Worm (Caenorhabditis elegans) whole organism, L1 larva: ENCODE data around the gene F42E8.1.

Experiments used
- C04F5.9 ChIP-seq: sonication (generic microtip); optimal IDR thresholded peaks from 2 replicates; lab custom pipeline; 2016; ENCODE audit warnings: missing genetic modification characterization, missing compliant biosample characterization
- Y116A8C.19 ChIP-seq: sonication (generic microtip); optimal IDR thresholded peaks from 2 replicates; lab custom pipeline; 2016; ENCODE audit warnings: missing compliant biosample characterization, missing genetic modification characterization, borderline replicate concordance
- alr-1 ChIP-seq: fragments of 200-800 bp; sonication (Bioruptor generic); optimal IDR thresholded peaks from 2 replicates; lab custom pipeline; 2018; ENCODE audit warnings: borderline replicate concordance, mild to moderate bottlenecking, missing genetic modification characterization, missing compliant biosample characterization
- aly-2 ChIP-seq: fragments of 150-350 bp; optimal IDR thresholded peaks from 2 replicates; lab custom pipeline; 2014; ENCODE audit warnings: missing biosample characterization, missing genetic modification characterization
- ceh-63 ChIP-seq: fragments of 200-800 bp; sonication (Bioruptor generic); optimal IDR thresholded peaks from 2 replicates; lab custom pipeline; 2018; ENCODE audit warnings: mild to moderate bottlenecking, missing genetic modification characterization, missing compliant biosample characterization
- ceh-8 ChIP-seq: fragments of 200-800 bp; sonication (Bioruptor generic); optimal IDR thresholded peaks from 2 replicates; lab custom pipeline; 2018; ENCODE audit warnings: mild to moderate bottlenecking, missing genetic modification characterization, moderate library complexity, missing compliant biosample characterization
- ceh-90 ChIP-seq: sonication (generic microtip); optimal IDR thresholded peaks from 2 replicates; lab custom pipeline; 2016; ENCODE audit warnings: missing genetic modification characterization, missing compliant biosample characterization
- dpl-1 ChIP-seq, 3 experiments: fragments of 150-350 bp in 2 of 3; sonication (generic microtip) in 1 of 3; optimal IDR thresholded peaks; 2 replicates each; lab custom pipeline; 2014 to 2017; ENCODE audit warnings: missing biosample characterization in 3 of 3, missing genetic modification characterization in 3 of 3, missing genetic modification reagents in 3 of 3
- dsc-1 ChIP-seq: sonication (generic microtip); optimal IDR thresholded peaks from 2 replicates; lab custom pipeline; 2016; ENCODE audit warnings: mild to moderate bottlenecking, missing genetic modification characterization, missing compliant biosample characterization
- efl-1 ChIP-seq, 4 experiments: fragments of 150-350 bp; optimal IDR thresholded peaks in 3 of 4; peaks in 1 of 4; 1 replicate in 1 of 4; 2 replicates in 3 of 4; lab custom pipeline; 2014; ENCODE audit warnings: missing biosample characterization in 2 of 4, missing genetic modification characterization in 2 of 4, missing genetic modification reagents in 2 of 4
- egl-13 ChIP-seq: sonication (generic microtip); optimal IDR thresholded peaks from 2 replicates; lab custom pipeline; 2016; ENCODE audit warnings: missing genotype, missing genetic modification reagents, missing genetic modification characterization, missing compliant biosample characterization
- elt-2 ChIP-seq: sonication (generic microtip); optimal IDR thresholded peaks from 2 replicates; lab custom pipeline; 2016; ENCODE audit warnings: missing genetic modification characterization, mild to moderate bottlenecking, inconsistent platforms, missing compliant biosample characterization, missing genetic modification reagents
- fkh-10 ChIP-seq: sonication (generic microtip); optimal IDR thresholded peaks from 2 replicates; lab custom pipeline; 2017; ENCODE audit warnings: missing biosample characterization, missing genetic modification reagents, missing genetic modification characterization
- fkh-8 ChIP-seq: sonication (generic microtip); optimal IDR thresholded peaks from 2 replicates; lab custom pipeline; 2016; ENCODE audit warnings: mild to moderate bottlenecking, missing genetic modification characterization, missing compliant biosample characterization
- fos-1 ChIP-seq: fragments of 150-350 bp; optimal IDR thresholded peaks from 2 replicates; lab custom pipeline; 2014; ENCODE audit warnings: missing biosample characterization, missing genetic modification characterization
- hlh-17 ChIP-seq: fragments of 200-800 bp; sonication (Bioruptor generic); optimal IDR thresholded peaks from 2 replicates; lab custom pipeline; 2018; ENCODE audit warnings: missing genetic modification characterization, mild to moderate bottlenecking, missing compliant biosample characterization, moderate library complexity, borderline replicate concordance
- irx-1 ChIP-seq: sonication (generic microtip); optimal IDR thresholded peaks from 2 replicates; lab custom pipeline; 2016; ENCODE audit warnings: missing genetic modification characterization, missing compliant biosample characterization
- isw-1 ChIP-seq: fragments of 200-800 bp; sonication (Bioruptor generic); IDR thresholded peaks from 2 replicates; pipeline ENCODE4 v1.3.6; 2022; ENCODE audit warnings: missing genetic modification characterization, missing compliant biosample characterization
- jun-1 ChIP-seq: fragments of 150-350 bp; optimal IDR thresholded peaks from 2 replicates; lab custom pipeline; 2014; ENCODE audit warnings: missing biosample characterization, missing genetic modification reagents, missing genetic modification characterization
- lin-14 ChIP-seq: fragments of 200-800 bp; sonication (Bioruptor generic); optimal IDR thresholded peaks from 2 replicates; lab custom pipeline; 2018; ENCODE audit warnings: mild to moderate bottlenecking, missing genetic modification characterization, moderate library complexity, missing compliant biosample characterization
- lin-15B ChIP-seq: fragments of 150-350 bp; sonication (generic microtip); optimal IDR thresholded peaks from 3 replicates; lab custom pipeline; 2014; ENCODE audit warnings: missing biosample characterization, missing genetic modification characterization
- lin-35 ChIP-seq, 2 experiments: fragments of 150-350 bp; optimal IDR thresholded peaks; 2 replicates each; lab custom pipeline; 2014; ENCODE audit warnings: missing biosample characterization in 2 of 2, missing genetic modification characterization in 2 of 2, missing genetic modification reagents in 2 of 2
- lin-39 ChIP-seq: fragments of 150-350 bp; optimal IDR thresholded peaks from 2 replicates; lab custom pipeline; 2014; ENCODE audit warnings: missing biosample characterization, missing genetic modification reagents, missing genetic modification characterization
- lir-3 ChIP-seq: sonication (generic microtip); optimal IDR thresholded peaks from 2 replicates; lab custom pipeline; 2016; ENCODE audit warnings: mild to moderate bottlenecking, missing genetic modification characterization, moderate library complexity, missing compliant biosample characterization; ENCODE audit not compliant: poor library complexity
- lsy-2 ChIP-seq, 2 experiments: fragments of 150-350 bp; optimal IDR thresholded peaks; 2 replicates each; lab custom pipeline; 2014; ENCODE audit warnings: missing biosample characterization in 2 of 2, missing genetic modification characterization in 2 of 2
- mab-9 ChIP-seq: fragments of 200-800 bp; sonication (Bioruptor generic); IDR thresholded peaks from 2 replicates; pipeline ENCODE4 v1.3.6; 2022; ENCODE audit warnings: missing genetic modification reagents, missing genetic modification characterization, missing compliant biosample characterization
- mdl-1 ChIP-seq, 2 experiments: fragments of 150-350 bp; optimal IDR thresholded peaks; 2 replicates each; lab custom pipeline; 2014 to 2017; ENCODE audit warnings: missing biosample characterization in 2 of 2, missing genetic modification characterization in 2 of 2, inconsistent platforms in 1 of 2
- mef-2 ChIP-seq: fragments of 150-350 bp; optimal IDR thresholded peaks from 2 replicates; lab custom pipeline; 2014; ENCODE audit warnings: missing biosample characterization, missing genetic modification characterization
- mep-1 ChIP-seq: fragments of 150-350 bp; optimal IDR thresholded peaks from 2 replicates; lab custom pipeline; 2014; ENCODE audit warnings: missing biosample characterization, missing genetic modification characterization
- nhr-11 ChIP-seq: fragments of 150-350 bp; optimal IDR thresholded peaks from 2 replicates; lab custom pipeline; 2014; ENCODE audit warnings: missing biosample characterization, missing genetic modification characterization
- nhr-19 ChIP-seq: fragments of 200-800 bp; sonication (Bioruptor generic); conservative IDR thresholded peaks from 2 replicates; pipeline ENCODE4 v1.3.6; 2022; ENCODE audit warnings: missing genetic modification characterization, missing compliant biosample characterization
- nhr-20 ChIP-seq: sonication (generic microtip); optimal IDR thresholded peaks from 2 replicates; lab custom pipeline; 2016; ENCODE audit warnings: mild to moderate bottlenecking, missing genetic modification characterization, missing compliant biosample characterization
- nhr-47 ChIP-seq: sonication (generic microtip); optimal IDR thresholded peaks from 2 replicates; lab custom pipeline; 2016; ENCODE audit warnings: mild to moderate bottlenecking, missing genetic modification characterization, moderate library complexity, missing compliant biosample characterization
- nhr-71 ChIP-seq: sonication (generic microtip); optimal IDR thresholded peaks from 2 replicates; lab custom pipeline; 2016; ENCODE audit warnings: mild to moderate bottlenecking, missing genetic modification characterization, moderate library complexity, missing compliant biosample characterization
- nhr-77 ChIP-seq: fragments of 150-350 bp; optimal IDR thresholded peaks from 2 replicates; lab custom pipeline; 2014; ENCODE audit warnings: missing biosample characterization, missing genetic modification characterization
- skn-1 ChIP-seq: fragments of 150-350 bp; optimal IDR thresholded peaks from 2 replicates; lab custom pipeline; 2014; ENCODE audit warnings: missing biosample characterization, missing genetic modification characterization
- snpc-4 ChIP-seq: fragments of 150-350 bp; optimal IDR thresholded peaks from 2 replicates; lab custom pipeline; 2014; ENCODE audit warnings: missing biosample characterization, missing genetic modification characterization
- snu-23 ChIP-seq: sonication (generic microtip); optimal IDR thresholded peaks from 2 replicates; lab custom pipeline; 2016; ENCODE audit warnings: missing genetic modification characterization, missing compliant biosample characterization
- sptf-1 ChIP-seq: fragments of 150-350 bp; optimal IDR thresholded peaks from 2 replicates; lab custom pipeline; 2014; ENCODE audit warnings: missing biosample characterization, missing genetic modification characterization
- tbx-2 ChIP-seq: sonication (generic microtip); optimal IDR thresholded peaks from 2 replicates; lab custom pipeline; 2016; ENCODE audit warnings: missing genetic modification characterization, missing compliant biosample characterization
- unc-130 ChIP-seq: fragments of 150-350 bp; optimal IDR thresholded peaks from 2 replicates; lab custom pipeline; 2017; ENCODE audit warnings: missing biosample characterization, missing genetic modification characterization, inconsistent platforms
- unc-62 ChIP-seq: fragments of 150-350 bp; optimal IDR thresholded peaks from 2 replicates; lab custom pipeline; 2014; ENCODE audit warnings: missing biosample characterization, missing genetic modification reagents, missing genetic modification characterization
- unc-86 ChIP-seq: sonication (generic microtip); optimal IDR thresholded peaks from 2 replicates; lab custom pipeline; 2016; ENCODE audit warnings: missing genetic modification characterization, missing compliant biosample characterization
- unc-98 ChIP-seq: fragments of 200-800 bp; sonication (Bioruptor generic); IDR thresholded peaks from 2 replicates; pipeline ENCODE4 v1.3.6; 2022; ENCODE audit warnings: missing genetic modification characterization, missing compliant biosample characterization
- vab-15 ChIP-seq: sonication (generic microtip); optimal IDR thresholded peaks from 2 replicates; lab custom pipeline; 2017; ENCODE audit warnings: missing genotype, mild to moderate bottlenecking, missing genetic modification characterization, missing compliant biosample characterization
- xbp-1 ChIP-seq: sonication (generic microtip); optimal IDR thresholded peaks from 2 replicates; lab custom pipeline; 2016; ENCODE audit warnings: missing genetic modification characterization, missing compliant biosample characterization
- zag-1 ChIP-seq: fragments of 150-350 bp; optimal IDR thresholded peaks from 2 replicates; lab custom pipeline; 2014; ENCODE audit warnings: missing biosample characterization, missing genetic modification characterization
- ztf-4 ChIP-seq: fragments of 150-350 bp; optimal IDR thresholded peaks from 2 replicates; lab custom pipeline; 2014; ENCODE audit warnings: missing biosample characterization, missing genetic modification characterization

The F42E8.1 gene

ce11 chrV:13034604-13035003, 27.3 kb upstream of the F42E8.1 start, which contains the start of gene W07G4.7:
Gene W07G4.7, minus strand, starts transcription at chrV:13034704.
- TF ChIP-seq lin-15B (no peak), xbp-1 (no peak), ceh-90 (tag; lab: Kevin White, UChicago) (no peak)

- no peak for TF ChIP-seq nhr-19
- no peak for TF ChIP-seq hlh-17
- TF ChIP-seq mef-2 (tag; lab: Kevin White, UChicago) = no peak
- TF ChIP-seq fkh-8 (tag; lab: Kevin White, UChicago) = no peak
- no peak for TF ChIP-seq tbx-2 (tag; lab: Kevin White, UChicago)
- no peak for TF ChIP-seq unc-98
- TF ChIP-seq irx-1 (tag; lab: Kevin White, UChicago) = no peak
- TF ChIP-seq jun-1 (tag; lab: Kevin White, UChicago) = no peak
- no peak for TF ChIP-seq vab-15
- no peak for TF ChIP-seq lir-3 (tag; lab: Kevin White, UChicago)
- no peak for TF ChIP-seq snu-23
- no peak for TF ChIP-seq nhr-71 (tag; lab: Kevin White, UChicago)
- no peak for TF ChIP-seq Y116A8C.19
Observed at ce11 chrV:13036466-13036865, 25.5 kb upstream of the F42E8.1 start, which contains the start of gene W07G4.2. Gene W07G4.2, minus strand, starts transcription at chrV:13036566.

ce11 chrV:13041666-13042065, 20.3 kb upstream of the F42E8.1 start, which contains the start of gene scyl-1:
Gene scyl-1, minus strand, starts transcription at chrV:13041721.
- TF ChIP-seq ceh-63 (GFP tag; lab: Kevin White, UChicago) (no peak), C04F5.9 (tag; lab: Kevin White, UChicago) (peak; percentile 20), efl-1 (optimal IDR thresholded peaks at IDR 0.05; lab: Kevin White, UChicago) (peak; percentile 84), efl-1 (GFP tag; optimal IDR thresholded peaks at IDR 0.05 in 1 of 2; lab: Kevin White, UChicago) (peak; percentile 76 to 97), skn-1 (tag; lab: Kevin White, UChicago) (peak; percentile 71), dpl-1 (GFP tag; optimal IDR thresholded peaks at IDR 0.05; lab: Kevin White, UChicago) (peak; percentile 58 to 91 (median 77)), zag-1 (tag; lab: Kevin White, UChicago) (no peak), dsc-1 (tag; lab: Kevin White, UChicago) (peak; percentile 66), mab-9 (GFP tag; lab: Robert Waterston, UW) (no peak), fkh-8 (tag; lab: Kevin White, UChicago) (peak; percentile 67), fos-1 (tag; lab: Kevin White, UChicago) (peak; percentile 45), aly-2 (tag; lab: Kevin White, UChicago) (peak; percentile 67), mdl-1 (tag; optimal IDR thresholded peaks at IDR 0.05; lab: Kevin White, UChicago) (peak in 1 of 2 experiments; percentile 55), tbx-2 (tag; lab: Kevin White, UChicago) (peak; percentile 87), nhr-77 (peak; percentile 64), lin-35 (GFP tag; optimal IDR thresholded peaks at IDR 0.05; lab: Kevin White, UChicago) (peak; percentile 74 to 88), lin-39 (peak; percentile 69), mep-1 (tag; lab: Kevin White, UChicago) (peak; percentile 76), alr-1 (tag; lab: Kevin White, UChicago) (no peak), mef-2 (tag; lab: Kevin White, UChicago) (peak; percentile 8), nhr-47 (tag; lab: Kevin White, UChicago) (peak; percentile 84), egl-13 (tag; lab: Kevin White, UChicago) (peak; percentile 35), unc-130 (tag; lab: Kevin White, UChicago) (peak; percentile 67), elt-2 (tag; lab: Kevin White, UChicago) (peak; percentile 37), lin-14 (peak; percentile 90), fkh-10 (GFP tag; lab: Kevin White, UChicago) (peak; percentile 3), nhr-71 (tag; lab: Kevin White, UChicago) (peak; percentile 91), snpc-4 (tag; lab: Kevin White, UChicago) (peak; percentile 39), unc-62 (no peak), nhr-11 (tag; lab: Kevin White, UChicago) (peak; percentile 21), ceh-8 (no peak), isw-1 (peak; percentile 30; the same call in 1 of the 2 replicates), lsy-2 (tag; optimal IDR thresholded peaks at IDR 0.05; lab: Kevin White, UChicago) (peak; percentile 85 to 90), snu-23 (peak; percentile 90), unc-86 (peak; percentile 64), lir-3 (tag; lab: Kevin White, UChicago) (peak; percentile 25), xbp-1 (peak; percentile 78), sptf-1 (tag; lab: Kevin White, UChicago) (no peak), ztf-4 (tag; lab: Kevin White, UChicago) (peak; percentile 52), hlh-17 (no peak), nhr-20 (tag; lab: Kevin White, UChicago) (peak; percentile 89)
